Fruit fly (Drosophila melanogaster): ENCODE results near the gene Cyp4g1.

dm6 chrX:463934-464333 is 5.2 kb downstream of the Cyp4g1 start:
- TF ChIP-seq OdsH (GFP tag; optimal IDR thresholded peaks at IDR 0.05), result no peak
- no peak for TF ChIP-seq acj6 (GFP tag; optimal IDR thresholded peaks at IDR 0.05)
- TF ChIP-seq dsx (GFP tag; optimal IDR thresholded peaks at IDR 0.05; ENCODE audit: poor library complexity, severe bottlenecking), result no peak
- no peak for TF ChIP-seq CG16779 (tag; optimal IDR thresholded peaks at IDR 0.05)
- TF ChIP-seq Ets96B (tag; optimal IDR thresholded peaks at IDR 0.05), result no peak
- TF ChIP-seq dac (GFP tag; optimal IDR thresholded peaks at IDR 0.05), result no peak
- TF ChIP-seq Met (GFP tag; optimal IDR thresholded peaks at IDR 0.05), result no peak
- TF ChIP-seq salr (GFP tag; optimal IDR thresholded peaks at IDR 0.05), result no peak
- no peak for TF ChIP-seq eg (GFP tag; IDR thresholded peaks at IDR 0.05)
- TF ChIP-seq Ets21C (GFP tag; optimal IDR thresholded peaks at IDR 0.05), result no peak
- TF ChIP-seq CG8632 (GFP tag; optimal IDR thresholded peaks at IDR 0.05), result no peak
